Worm (Caenorhabditis elegans) whole organism, mixed stage, embryonic: ENCODE data around the gene F54D8.6.

ENCODE experiments used
- blmp-1 ChIP-seq: fragments of 150-350 bp; optimal IDR thresholded peaks from 2 replicates; lab custom pipeline; 2014; ENCODE audit warnings: missing biosample characterization, missing genetic modification characterization
- elt-1 ChIP-seq: sonication (generic microtip); optimal IDR thresholded peaks from 2 replicates; lab custom pipeline; 2017; ENCODE audit warnings: missing genetic modification characterization, mild to moderate bottlenecking, missing compliant biosample characterization, antibody characterized with exemption, moderate library complexity, borderline replicate concordance; ENCODE audit not compliant: insufficient read depth
- nhr-237 ChIP-seq: fragments of 150-350 bp; optimal IDR thresholded peaks from 2 replicates; lab custom pipeline; 2014; ENCODE audit warnings: missing biosample characterization, missing genetic modification characterization
- unc-62 ChIP-seq: fragments of 150-350 bp; optimal IDR thresholded peaks from 2 replicates; lab custom pipeline; 2014; ENCODE audit warnings: missing biosample characterization, missing genetic modification reagents, missing genetic modification characterization

- no peak for TF ChIP-seq blmp-1 (tag; lab: Kevin White, UChicago)
- TF ChIP-seq nhr-237 (tag; lab: Kevin White, UChicago) = no peak
- TF ChIP-seq unc-62 = no peak
- TF ChIP-seq elt-1 (tag; lab: Kevin White, UChicago) = no peak
Measured at ce11 chrIII:5126988-5127387, 24.2 kb downstream of the F54D8.6 start.
